Fruit fly (Drosophila melanogaster): ENCODE data around the gene fd3F.

Gene fd3F

DNA sequence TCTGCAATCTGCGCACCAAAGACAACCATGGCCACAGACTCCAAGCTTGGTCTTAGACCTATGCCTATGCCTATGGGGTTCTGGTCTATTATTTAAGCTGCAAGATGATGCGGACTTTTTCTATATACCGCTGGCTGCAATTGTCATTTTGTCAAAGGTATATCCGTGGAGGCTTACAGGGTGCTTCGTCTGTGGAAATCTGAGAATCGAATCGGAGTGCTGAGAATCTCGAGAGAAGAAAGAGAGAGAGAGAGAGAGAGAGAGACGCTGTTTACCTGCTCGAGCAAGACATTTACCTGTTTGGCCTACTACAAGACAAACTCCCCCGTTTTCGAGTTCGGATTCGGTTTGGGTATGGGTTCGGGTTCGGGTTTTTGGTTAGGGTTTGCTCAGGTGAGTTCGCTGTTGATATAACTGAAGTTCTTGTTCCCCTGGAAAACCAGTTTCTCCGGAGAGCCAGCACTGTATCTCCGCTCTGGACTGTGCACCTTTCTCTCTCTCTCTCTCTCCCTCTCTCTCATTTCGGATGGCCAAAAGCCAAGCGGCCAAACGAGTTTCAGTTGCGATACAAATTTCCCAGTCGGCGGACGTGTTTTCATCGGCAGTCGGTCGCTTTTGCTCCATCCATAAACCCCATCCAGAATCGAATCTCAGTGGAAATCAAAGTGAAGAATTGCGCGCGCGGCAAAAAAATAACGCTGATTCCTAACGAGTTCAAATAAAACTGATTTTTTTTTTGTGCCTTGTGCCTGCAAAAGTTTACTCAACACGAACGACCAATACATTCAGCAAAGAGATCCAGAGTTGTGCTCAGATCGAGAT, 43.4 kb downstream of the fd3F start (continued):
- TF ChIP-seq CG12219 (GFP tag; optimal IDR thresholded peaks at IDR 0.05) = no peak
- no peak for TF ChIP-seq CG4617 (GFP tag; optimal IDR thresholded peaks at IDR 0.05; ENCODE audit: borderline replicate concordance)
- no peak for TF ChIP-seq CG16815 (GFP tag; optimal IDR thresholded peaks at IDR 0.05)
- peak; percentile 12 for TF ChIP-seq Six4 (GFP tag; optimal IDR thresholded peaks at IDR 0.05)
- TF ChIP-seq hb (GFP tag; IDR thresholded peaks at IDR 0.05; ENCODE audit: partially characterized antibody) = no peak
- no peak for TF ChIP-seq fru (optimal IDR thresholded peaks at IDR 0.05)
- no peak for TF ChIP-seq fu2 (GFP tag; optimal IDR thresholded peaks at IDR 0.05)
- TF ChIP-seq wor (GFP tag; IDR thresholded peaks at IDR 0.05) = no peak
- TF ChIP-seq eyg (GFP tag; optimal IDR thresholded peaks at IDR 0.05) = no peak
- TF ChIP-seq tup (GFP tag; optimal IDR thresholded peaks at IDR 0.05) = no peak
- TF ChIP-seq H15 (GFP tag; IDR thresholded peaks at IDR 0.05) = no peak
- no peak for TF ChIP-seq CG7745 (tag; optimal IDR thresholded peaks at IDR 0.05)
- TF ChIP-seq CG4424 (GFP tag; optimal IDR thresholded peaks at IDR 0.05) = no peak
- peak; percentile 3 for TF ChIP-seq gsb-n (tag; optimal IDR thresholded peaks at IDR 0.05)
- peak; percentile 16 for TF ChIP-seq Fer1 (GFP tag; optimal IDR thresholded peaks at IDR 0.05)
- TF ChIP-seq Deaf1 (tag; optimal IDR thresholded peaks at IDR 0.05) = peak; percentile 87
- TF ChIP-seq gsb (GFP tag; IDR thresholded peaks at IDR 0.05) = no peak
- TF ChIP-seq bsh (GFP tag; optimal IDR thresholded peaks at IDR 0.05) = peak; percentile 26 to 28
- TF ChIP-seq Dbx (GFP tag; IDR thresholded peaks at IDR 0.05) = peak; percentile 44; the same call in 1 of the 3 replicates
- TF ChIP-seq zen2 (GFP tag; IDR thresholded peaks at IDR 0.05; ENCODE audit: partially characterized antibody) = peak; percentile 51; the same call in 2 of the 3 replicates
- no peak for TF ChIP-seq slou (GFP tag; optimal IDR thresholded peaks at IDR 0.05)
- TF ChIP-seq crp (GFP tag; optimal IDR thresholded peaks at IDR 0.05) = no peak
- peak; percentile 9 for TF ChIP-seq CG2116 (GFP tag; optimal IDR thresholded peaks at IDR 0.05)
- TF ChIP-seq prd (optimal IDR thresholded peaks at IDR 0.05) = no peak
- TF ChIP-seq prd (GFP tag; IDR thresholded peaks at IDR 0.05) = no peak
- TF ChIP-seq Side (GFP tag; optimal IDR thresholded peaks at IDR 0.05) = no peak
- TF ChIP-seq dimm (GFP tag; IDR thresholded peaks at IDR 0.05) = no peak
- no peak for TF ChIP-seq abd-A (tag; optimal IDR thresholded peaks at IDR 0.05)
- TF ChIP-seq D19B (GFP tag; optimal IDR thresholded peaks at IDR 0.05) = no peak
- TF ChIP-seq knrl (GFP tag; IDR thresholded peaks at IDR 0.05; ENCODE audit: partially characterized antibody) = no peak
- no peak for TF ChIP-seq ftz-f1 (GFP tag; optimal IDR thresholded peaks at IDR 0.05)
- no peak for TF ChIP-seq trem (tag; optimal IDR thresholded peaks at IDR 0.05)
- TF ChIP-seq nerfin-1 (tag; optimal IDR thresholded peaks at IDR 0.05) = no peak
- TF ChIP-seq CG10543 (GFP tag; optimal IDR thresholded peaks at IDR 0.05) = peak; percentile 76
- peak; percentile 53 for TF ChIP-seq BtbVII (GFP tag; optimal IDR thresholded peaks at IDR 0.05)
- TF ChIP-seq h (optimal IDR thresholded peaks at IDR 0.05) = no peak
- no peak for TF ChIP-seq Doc2 (GFP tag; IDR thresholded peaks at IDR 0.05)
- peak; percentile 35 for TF ChIP-seq Meics (GFP tag; optimal IDR thresholded peaks at IDR 0.05)
- TF ChIP-seq sens (GFP tag) = peak; percentile 89
- no peak for TF ChIP-seq CG4707 (GFP tag; optimal IDR thresholded peaks at IDR 0.05)
- TF ChIP-seq Neu2 (GFP tag; optimal IDR thresholded peaks at IDR 0.05; ENCODE audit: borderline replicate concordance) = no peak
- TF ChIP-seq CG17829 (tag; optimal IDR thresholded peaks at IDR 0.05) = no peak
- TF ChIP-seq Atf-2 (GFP tag; optimal IDR thresholded peaks at IDR 0.05) = no peak
- TF ChIP-seq slbo (GFP tag; IDR thresholded peaks at IDR 0.05) = no peak
- TF ChIP-seq chn (GFP tag; optimal IDR thresholded peaks at IDR 0.05) = no peak
- TF ChIP-seq pho (GFP tag; optimal IDR thresholded peaks at IDR 0.05) = no peak
- no peak for TF ChIP-seq CG2202 (tag; optimal IDR thresholded peaks at IDR 0.05)
- TF ChIP-seq CG15514 (GFP tag; optimal IDR thresholded peaks at IDR 0.05) = peak; percentile 29
- no peak for TF ChIP-seq CG9215 (GFP tag; IDR thresholded peaks at IDR 0.05)
- peak; percentile 23 for TF ChIP-seq ac (GFP tag; optimal IDR thresholded peaks at IDR 0.05)

Measured in whole organism, embryonic.